Fruit fly (Drosophila melanogaster) whole organism, embryonic: ENCODE results near the gene CG31468.

ENCODE experiments used
- Abd-B ChIP-seq: fragments of 200-800 bp; sonication (Bioruptor generic); optimal IDR thresholded peaks from 2 replicates; lab custom pipeline; 2018; ENCODE audit warnings: missing biosample characterization, mild to moderate bottlenecking, missing genetic modification characterization, moderate library complexity
- CG12155 ChIP-seq: fragments of 200-800 bp; sonication (Bioruptor generic); optimal IDR thresholded peaks from 3 replicates; lab custom pipeline; 2016; ENCODE audit warnings: missing biosample characterization, missing genetic modification characterization
- Dll ChIP-seq: fragments of 200-800 bp; sonication (Bioruptor generic); IDR thresholded peaks from 4 replicates; pipeline ENCODE4 v1.3.6; 2022; ENCODE audit warnings: missing biosample characterization, missing genetic modification characterization; ENCODE audit not compliant: partially characterized antibody
- E2f1 ChIP-seq: fragments of 200-800 bp; sonication (Bioruptor generic); IDR thresholded peaks from 2 replicates; pipeline ENCODE4 v1.3.6; 2022; ENCODE audit warnings: missing biosample characterization, missing genetic modification characterization
- HHEX ChIP-seq: fragments of 200-800 bp; sonication (Bioruptor generic); optimal IDR thresholded peaks from 3 replicates; lab custom pipeline; 2017; ENCODE audit warnings: missing biosample characterization, mild to moderate bottlenecking, missing genetic modification characterization, missing genetic modification reagents
- Lpt ChIP-seq: fragments of >200 bp; optimal IDR thresholded peaks from 2 replicates; lab custom pipeline; 2018; ENCODE audit warnings: missing biosample characterization, missing genetic modification characterization
- Meics ChIP-seq: fragments of 200-800 bp; sonication (Bioruptor generic); optimal IDR thresholded peaks from 2 replicates; lab custom pipeline; 2017; ENCODE audit warnings: missing biosample characterization, mild to moderate bottlenecking, missing genetic modification characterization
- NK7.1 ChIP-seq: fragments of 200-800 bp; sonication (Bioruptor generic); optimal IDR thresholded peaks from 3 replicates; lab custom pipeline; 2016; ENCODE audit warnings: missing biosample characterization, missing genetic modification characterization
- Vsx1 ChIP-seq: fragments of 200-800 bp; sonication (Bioruptor generic); optimal IDR thresholded peaks from 2 replicates; lab custom pipeline; 2017; ENCODE audit warnings: missing biosample characterization, mild to moderate bottlenecking, missing genetic modification characterization, missing genetic modification reagents
- emc ChIP-seq: fragments of 200-800 bp; sonication (Bioruptor generic); optimal IDR thresholded peaks from 2 replicates; lab custom pipeline; 2016; ENCODE audit warnings: missing biosample characterization, missing genetic modification characterization
- stc ChIP-seq: fragments of 200-800 bp; sonication (Bioruptor generic); IDR thresholded peaks from 2 replicates; pipeline ENCODE4 v1.3.6; 2022; ENCODE audit warnings: missing biosample characterization, missing genetic modification characterization

dm6 chr3R:23721525-23721924, 21.4 kb upstream of the CG31468 start, which contains the start of gene CG10232:
- TF ChIP-seq Dll (no peak), stc (GFP tag; lab: Robert Waterston, UW) (no peak), Lpt (GFP tag; lab: Kevin White, UChicago) (no peak), E2f1 (GFP tag; lab: Robert Waterston, UW) (no peak), NK7.1 (GFP tag; lab: Kevin White, UChicago) (no peak), HHEX (GFP tag; lab: Kevin White, UChicago) (no peak), emc (GFP tag; lab: Kevin White, UChicago) (no peak), CG12155 (no peak), Abd-B (GFP tag; lab: Kevin White, UChicago) (no peak), Meics (GFP tag; lab: Kevin White, UChicago) (no peak), Vsx1 (GFP tag; lab: Kevin White, UChicago) (no peak)
